Fruit fly (Drosophila melanogaster) whole organism, embryonic: ENCODE results near the gene CG34041.

Experiments
- B-H2 ChIP-seq: fragments of 200-800 bp; sonication (Bioruptor generic); optimal IDR thresholded peaks from 2 replicates; lab custom pipeline; 2018; ENCODE audit warnings: missing biosample characterization, mild to moderate bottlenecking, missing genetic modification characterization
- Blimp-1 ChIP-seq: fragments of 200-800 bp; sonication (Bioruptor generic); optimal IDR thresholded peaks from 3 replicates; lab custom pipeline; 2018; ENCODE audit warnings: missing biosample characterization, missing genetic modification characterization, mild to moderate bottlenecking, moderate library complexity, missing genetic modification reagents
- CG10209 ChIP-seq: fragments of 200-800 bp; sonication (Bioruptor generic); optimal IDR thresholded peaks from 3 replicates; lab custom pipeline; 2017; ENCODE audit warnings: missing biosample characterization, mild to moderate bottlenecking, missing genetic modification characterization, missing genetic modification reagents
- CG10321 ChIP-seq: fragments of 200-800 bp; sonication (Bioruptor generic); IDR thresholded peaks from 2 replicates; pipeline ENCODE4 v1.3.6; 2022; ENCODE audit warnings: missing biosample characterization, missing genetic modification characterization
- CG10654 ChIP-seq: fragments of 200-800 bp; sonication (Bioruptor generic); optimal IDR thresholded peaks from 2 replicates; lab custom pipeline; 2016; ENCODE audit warnings: missing biosample characterization, missing genetic modification characterization
- CG11085 ChIP-seq: fragments of 200-800 bp; sonication (Bioruptor generic); IDR thresholded peaks from 2 replicates; pipeline ENCODE4 v1.3.6; 2022; ENCODE audit warnings: missing biosample characterization, missing genetic modification characterization
- CG15601 ChIP-seq: fragments of 200-800 bp; sonication (Bioruptor generic); optimal IDR thresholded peaks from 3 replicates; lab custom pipeline; 2019; ENCODE audit warnings: missing biosample characterization, mild to moderate bottlenecking, missing genetic modification characterization, moderate library complexity
- CG17361 ChIP-seq: fragments of 200-800 bp; sonication (Bioruptor generic); IDR thresholded peaks from 3 replicates; pipeline ENCODE4 v1.3.6; 2022; ENCODE audit warnings: missing biosample characterization, missing genetic modification characterization
- CG18599 ChIP-seq: fragments of 200-800 bp; sonication (Bioruptor generic); optimal IDR thresholded peaks from 3 replicates; lab custom pipeline; 2017; ENCODE audit warnings: missing biosample characterization, missing genetic modification characterization, mild to moderate bottlenecking, moderate library complexity, missing genetic modification reagents
- CG18619 ChIP-seq: fragments of 200-800 bp; sonication (Bioruptor generic); optimal IDR thresholded peaks from 3 replicates; lab custom pipeline; 2017; ENCODE audit warnings: missing biosample characterization, mild to moderate bottlenecking, missing genetic modification characterization
- CG2120 ChIP-seq: fragments of 200-800 bp; sonication (Bioruptor generic); optimal IDR thresholded peaks from 3 replicates; lab custom pipeline; 2016; ENCODE audit warnings: missing biosample characterization, missing genetic modification characterization
- CG2202 ChIP-seq: fragments of 200-800 bp; sonication (Bioruptor generic); optimal IDR thresholded peaks from 2 replicates; lab custom pipeline; 2018; ENCODE audit warnings: missing biosample characterization, mild to moderate bottlenecking, missing genetic modification characterization
- CG30431 ChIP-seq: fragments of 200-800 bp; sonication (Bioruptor generic); optimal IDR thresholded peaks from 2 replicates; lab custom pipeline; 2017; ENCODE audit warnings: missing biosample characterization, missing genetic modification characterization
- CG3995 ChIP-seq: fragments of 200-800 bp; sonication (Bioruptor generic); optimal IDR thresholded peaks from 3 replicates; lab custom pipeline; 2016; ENCODE audit warnings: missing biosample characterization, missing genetic modification characterization
- CG4707 ChIP-seq: fragments of 200-800 bp; sonication (Bioruptor generic); optimal IDR thresholded peaks from 2 replicates; lab custom pipeline; 2018; ENCODE audit warnings: missing biosample characterization, mild to moderate bottlenecking, missing genetic modification characterization, moderate library complexity
- CG7786 ChIP-seq: fragments of 200-800 bp; sonication (Bioruptor generic); optimal IDR thresholded peaks from 2 replicates; lab custom pipeline; 2016; ENCODE audit warnings: missing biosample characterization, missing genetic modification characterization
- CG8924 ChIP-seq: fragments of 200-800 bp; optimal IDR thresholded peaks from 3 replicates; lab custom pipeline; 2019; ENCODE audit warnings: missing biosample characterization, mild to moderate bottlenecking, missing genetic modification characterization, moderate library complexity
- CG9727 ChIP-seq: fragments of 200-800 bp; sonication (Bioruptor generic); optimal IDR thresholded peaks from 3 replicates; lab custom pipeline; 2017; ENCODE audit warnings: missing biosample characterization, mild to moderate bottlenecking, missing genetic modification characterization
- CG9876 ChIP-seq: fragments of 200-800 bp; sonication (Bioruptor generic); optimal IDR thresholded peaks from 2 replicates; lab custom pipeline; 2016; ENCODE audit warnings: missing biosample characterization, missing genetic modification characterization
- Dad ChIP-seq: fragments of 200-800 bp; sonication (Bioruptor generic); optimal IDR thresholded peaks from 3 replicates; lab custom pipeline; 2016; ENCODE audit warnings: missing biosample characterization, missing genetic modification characterization
- Dbx ChIP-seq: fragments of 200-800 bp; sonication (Bioruptor generic); IDR thresholded peaks from 3 replicates; pipeline ENCODE4 v1.3.6; 2022; ENCODE audit warnings: missing biosample characterization, missing genetic modification characterization
- HHEX ChIP-seq: fragments of 200-800 bp; sonication (Bioruptor generic); optimal IDR thresholded peaks from 3 replicates; lab custom pipeline; 2017; ENCODE audit warnings: missing biosample characterization, mild to moderate bottlenecking, missing genetic modification characterization, missing genetic modification reagents
- Hmr ChIP-seq: fragments of 200-800 bp; sonication (Bioruptor generic); optimal IDR thresholded peaks from 3 replicates; lab custom pipeline; 2017; ENCODE audit warnings: mild to moderate bottlenecking, missing biosample characterization, missing genetic modification reagents, missing genetic modification characterization
- Hr78 ChIP-seq, 2 experiments: fragments of 200-800 bp in 1 of 2; fragments of >200 bp in 1 of 2; sonication (Bioruptor generic) in 1 of 2; optimal IDR thresholded peaks; 2 replicates each; lab custom pipeline; 2017 to 2019; ENCODE audit warnings: missing biosample characterization in 2 of 2, missing genetic modification characterization in 2 of 2, mild to moderate bottlenecking in 1 of 2, moderate library complexity in 1 of 2
- Nf-YA ChIP-seq: fragments of 200-800 bp; sonication (Bioruptor generic); IDR thresholded peaks from 2 replicates; pipeline ENCODE4 v1.3.6; 2022; ENCODE audit warnings: missing biosample characterization, missing genetic modification characterization
- Nf-YC ChIP-seq: fragments of 200-800 bp; optimal IDR thresholded peaks from 3 replicates; lab custom pipeline; 2019; ENCODE audit warnings: missing biosample characterization, mild to moderate bottlenecking, missing genetic modification characterization, moderate library complexity
- Trl ChIP-seq, 3 experiments: fragments of >200 bp in 2 of 3; fragments of 200-800 bp in 1 of 3; sonication (Bioruptor generic) in 1 of 3; optimal IDR thresholded peaks; 2 replicates in 1 of 3; 3 replicates in 2 of 3; lab custom pipeline; 2016 to 2017; ENCODE audit warnings: missing biosample characterization in 1 of 3, missing genetic modification characterization in 1 of 3
- Xrp1 ChIP-seq: fragments of 200-800 bp; sonication (Bioruptor generic); IDR thresholded peaks from 2 replicates; pipeline ENCODE4 v1.3.6; 2022; ENCODE audit warnings: missing biosample characterization, missing genetic modification characterization
- bcd ChIP-seq: fragments of 200-800 bp; sonication (Bioruptor generic); optimal IDR thresholded peaks from 2 replicates; lab custom pipeline; 2017; ENCODE audit warnings: missing biosample characterization, mild to moderate bottlenecking, missing genetic modification characterization
- bsh ChIP-seq, 2 experiments: fragments of 200-800 bp; sonication (Bioruptor generic); optimal IDR thresholded peaks; 2 replicates each; lab custom pipeline; 2017 to 2018; ENCODE audit warnings: mild to moderate bottlenecking in 2 of 2, missing biosample characterization in 2 of 2, missing genetic modification characterization in 2 of 2, moderate library complexity in 1 of 2
- chinmo ChIP-seq: fragments of 200-800 bp; sonication (Bioruptor generic); IDR thresholded peaks from 4 replicates; pipeline ENCODE4 v1.3.6; 2022; ENCODE audit warnings: missing biosample characterization, missing genetic modification characterization; ENCODE audit not compliant: partially characterized antibody
- cwo ChIP-seq: fragments of 200-800 bp; sonication (Bioruptor generic); optimal IDR thresholded peaks from 3 replicates; lab custom pipeline; 2017; ENCODE audit warnings: missing biosample characterization, missing genetic modification characterization, mild to moderate bottlenecking, moderate library complexity, missing genetic modification reagents
- dm ChIP-seq: fragments of 200-800 bp; sonication (Bioruptor generic); optimal IDR thresholded peaks from 3 replicates; lab custom pipeline; 2016; ENCODE audit warnings: missing biosample characterization, missing genetic modification characterization
- exex ChIP-seq: fragments of 200-800 bp; sonication (Bioruptor generic); optimal IDR thresholded peaks from 4 replicates; lab custom pipeline; 2018; ENCODE audit warnings: missing biosample characterization, mild to moderate bottlenecking, missing genetic modification characterization, moderate library complexity
- fd64A ChIP-seq: fragments of 200-800 bp; sonication (Bioruptor generic); optimal IDR thresholded peaks from 3 replicates; lab custom pipeline; 2018; ENCODE audit warnings: missing biosample characterization, mild to moderate bottlenecking, missing genetic modification characterization
- fu2 ChIP-seq: fragments of 200-800 bp; sonication (Bioruptor generic); optimal IDR thresholded peaks from 2 replicates; lab custom pipeline; 2016; ENCODE audit warnings: missing biosample characterization, missing genetic modification characterization
- her ChIP-seq: fragments of 200-800 bp; sonication (Bioruptor generic); optimal IDR thresholded peaks from 2 replicates; lab custom pipeline; 2016; ENCODE audit warnings: missing biosample characterization, missing genetic modification characterization
- knrl ChIP-seq: fragments of 200-800 bp; sonication (Bioruptor generic); IDR thresholded peaks from 3 replicates; pipeline ENCODE4 v1.3.6; 2022; ENCODE audit warnings: missing biosample characterization, missing genetic modification characterization; ENCODE audit not compliant: partially characterized antibody
- lab ChIP-seq: fragments of 200-800 bp; sonication (Bioruptor generic); optimal IDR thresholded peaks from 3 replicates; lab custom pipeline; 2017; ENCODE audit warnings: missing biosample characterization, missing genetic modification characterization, mild to moderate bottlenecking, moderate library complexity, missing genetic modification reagents
- lilli ChIP-seq: fragments of 200-800 bp; sonication (Bioruptor generic); optimal IDR thresholded peaks from 3 replicates; lab custom pipeline; 2016; ENCODE audit warnings: missing biosample characterization, missing genetic modification characterization
- luna ChIP-seq: fragments of 200-800 bp; sonication (Bioruptor generic); optimal IDR thresholded peaks from 2 replicates; lab custom pipeline; 2016; ENCODE audit warnings: missing biosample characterization, missing genetic modification characterization
- nerfin-1 ChIP-seq: fragments of 200-800 bp; sonication (Bioruptor generic); optimal IDR thresholded peaks from 3 replicates; lab custom pipeline; 2019; ENCODE audit warnings: missing biosample characterization, mild to moderate bottlenecking, missing genetic modification characterization, moderate library complexity
- nom ChIP-seq: fragments of 200-800 bp; sonication (Bioruptor generic); optimal IDR thresholded peaks from 2 replicates; lab custom pipeline; 2017; ENCODE audit warnings: missing biosample characterization, missing genetic modification characterization, mild to moderate bottlenecking, moderate library complexity, missing genetic modification reagents
- run ChIP-seq: fragments of 200-800 bp; sonication (Bioruptor generic); optimal IDR thresholded peaks from 3 replicates; lab custom pipeline; 2018; ENCODE audit warnings: missing biosample characterization, mild to moderate bottlenecking, missing genetic modification characterization
- sens ChIP-seq: fragments of 200-800 bp; sonication (Bioruptor generic); peaks from one replicate; lab custom pipeline; 2016; ENCODE audit warnings: missing biosample characterization, missing genetic modification characterization
- trh ChIP-seq: fragments of 200-800 bp; sonication (Bioruptor generic); optimal IDR thresholded peaks from 2 replicates; lab custom pipeline; 2016; ENCODE audit warnings: missing biosample characterization, missing genetic modification characterization

CG34041 gene

DNA sequence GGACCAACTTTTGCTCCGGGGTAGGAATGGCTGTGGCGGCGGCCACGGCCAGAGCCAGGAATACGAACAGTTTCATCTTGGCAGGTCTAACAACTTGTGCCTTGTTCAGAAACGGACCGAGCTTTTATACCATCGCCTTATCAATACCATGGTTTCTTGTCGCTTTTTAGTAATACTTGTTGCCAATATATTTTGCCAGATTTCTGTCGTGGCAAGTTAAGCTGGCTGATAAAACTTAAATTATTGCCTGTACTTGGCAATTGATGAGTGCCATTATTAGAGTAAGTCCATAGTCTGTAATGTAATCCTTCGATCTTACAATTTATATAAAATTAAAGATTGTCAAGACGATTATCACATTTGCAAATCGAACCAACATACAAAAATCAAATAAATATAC, 20.0 kb upstream of the CG34041 start, which contains the start of gene Jon99Fii:
TSS of gene Jon99Fii (minus strand) at position 101 of the 400 bp plus-strand sequence.
- TF ChIP-seq CG2202 (tag; lab: Kevin White, UChicago) (no peak), CG3995 (GFP tag; lab: Kevin White, UChicago) (no peak), trh (no peak), CG9876 (GFP tag; lab: Kevin White, UChicago) (no peak), knrl (GFP tag; lab: Robert Waterston, UW) (no peak), Hr78 (GFP tag; optimal IDR thresholded peaks at IDR 0.05; lab: Kevin White, UChicago) (no peak)

DNA sequence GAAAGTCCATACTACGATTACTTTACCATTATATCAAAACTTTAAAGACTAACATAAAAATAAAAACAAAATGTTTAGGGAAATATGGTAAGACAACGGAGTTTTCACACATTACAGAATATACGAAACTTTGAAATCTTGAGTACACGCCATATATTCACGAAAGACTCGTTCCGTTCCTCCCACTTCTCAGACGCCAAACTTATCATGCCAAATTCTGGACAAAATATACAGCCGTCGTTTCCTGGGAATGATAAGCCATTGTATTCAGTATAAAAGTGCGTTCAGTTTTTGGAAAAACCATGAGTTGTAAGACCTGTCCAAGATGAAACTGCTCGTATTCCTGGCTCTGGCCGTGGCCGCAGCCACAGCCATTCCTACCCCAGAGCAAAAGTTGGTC, 19.2 kb upstream of the CG34041 start, which contains the start of gene Jon99Fi:
TSS of gene Jon99Fi (plus strand) at position 301 of the 400 bp plus-strand sequence.
- no peak for TF ChIP-seq fu2
- no peak for TF ChIP-seq Dad (GFP tag; lab: Kevin White, UChicago)
- peak; percentile 4 for TF ChIP-seq lilli (GFP tag; lab: Kevin White, UChicago)
- no peak for TF ChIP-seq bsh (GFP tag; optimal IDR thresholded peaks at IDR 0.05; lab: Kevin White, UChicago)
- TF ChIP-seq CG10654 (GFP tag; lab: Kevin White, UChicago), result no peak

DNA sequence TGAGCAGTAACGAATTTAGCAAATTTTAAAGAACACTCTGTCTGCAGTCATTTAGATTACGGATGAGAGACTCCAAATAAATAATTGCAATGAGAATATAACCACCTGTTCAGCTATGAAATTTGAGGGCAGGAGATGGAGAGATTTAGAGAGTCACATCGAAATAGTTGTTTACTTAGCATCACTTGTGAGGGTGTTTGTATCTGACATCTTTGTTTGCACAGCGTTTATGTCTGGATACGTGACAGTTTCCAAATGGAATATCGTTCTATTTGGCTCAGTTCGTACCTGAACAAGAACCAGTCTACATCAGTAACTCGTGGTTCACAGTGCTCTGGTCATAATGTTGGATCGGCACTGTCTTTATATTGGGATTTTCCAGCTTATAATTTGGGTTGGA, 18.0 kb upstream of the CG34041 start, which contains the start of gene PH4alphaSG2:
TSS of gene PH4alphaSG2 (plus strand) at position 278 of the 400 bp plus-strand sequence.
- TF ChIP-seq CG30431 (GFP tag; lab: Kevin White, UChicago) (no peak), CG10209 (GFP tag; lab: Kevin White, UChicago) (peak; percentile 14), CG7786 (peak; percentile 34), CG11085 (no peak), CG4707 (GFP tag; lab: Kevin White, UChicago) (peak; percentile 8), bsh (GFP tag; optimal IDR thresholded peaks at IDR 0.05; lab: Kevin White, UChicago) (peak in 1 of 2 experiments; percentile 17), fd64A (GFP tag; lab: Kevin White, UChicago) (peak; percentile 5), Nf-YC (no peak), run (tag; lab: Kevin White, UChicago) (no peak), CG17361 (no peak), CG2120 (peak; percentile 61), CG18599 (GFP tag; lab: Kevin White, UChicago) (peak; percentile 71), B-H2 (GFP tag; lab: Kevin White, UChicago) (peak; percentile 19), Dbx (no peak), CG8924 (tag; lab: Kevin White, UChicago) (no peak), cwo (GFP tag; lab: Kevin White, UChicago) (peak; percentile 1), exex (tag; lab: Kevin White, UChicago) (no peak), sens (GFP tag; lab: Kevin White, UChicago) (peak; percentile 67), nom (GFP tag; lab: Kevin White, UChicago) (no peak), Xrp1 (GFP tag; lab: Robert Waterston, UW) (0 out of 2 replicates have a peak, but pooled peaks have one; percentile 25), bcd (peak; percentile 13), CG18619 (GFP tag; lab: Kevin White, UChicago) (peak; percentile 20), CG10654 (GFP tag; lab: Kevin White, UChicago) (no peak), HHEX (GFP tag; lab: Kevin White, UChicago) (peak; percentile 5), lab (GFP tag; lab: Kevin White, UChicago) (peak; percentile 71), dm (no peak), Blimp-1 (GFP tag; lab: Kevin White, UChicago) (peak; percentile 11), Nf-YA (GFP tag; lab: Robert Waterston, UW) (no peak), CG15601 (tag; lab: Kevin White, UChicago) (peak; percentile 44), CG9727 (GFP tag; lab: Kevin White, UChicago) (no peak), luna (GFP tag; lab: Kevin White, UChicago) (peak; percentile 17), CG10321 (GFP tag; lab: Robert Waterston, UW) (no peak), her (no peak), nerfin-1 (tag; lab: Kevin White, UChicago) (no peak), Hmr (GFP tag; lab: Kevin White, UChicago) (peak; percentile 31), chinmo (GFP tag; lab: Robert Waterston, UW) (no peak), Trl (optimal IDR thresholded peaks at IDR 0.05; lab: Kevin White, UChicago) (no peak), Trl (GFP tag; optimal IDR thresholded peaks at IDR 0.05; lab: Kevin White, UChicago) (no peak)
